Fruit fly (Drosophila melanogaster): ENCODE data around the gene CG12065.

CG12065 gene

dm6 chrX:8627171-8627570 lies 53.1 kb downstream of the CG12065 start:
- TF ChIP-seq Pif1A (GFP tag; optimal IDR thresholded peaks at IDR 0.05) (no peak), rn (GFP tag; IDR thresholded peaks at IDR 0.05) (no peak), CG17806 (tag; optimal IDR thresholded peaks at IDR 0.05) (no peak), Ets98B (GFP tag; IDR thresholded peaks at IDR 0.05) (no peak), Snoo (tag; optimal IDR thresholded peaks at IDR 0.05) (no peak), D1 (tag; optimal IDR thresholded peaks at IDR 0.05) (no peak), CG10348 (GFP tag; IDR thresholded peaks at IDR 0.05) (no peak), CG34367 (tag; optimal IDR thresholded peaks at IDR 0.05) (no peak), EcR (GFP tag; optimal IDR thresholded peaks at IDR 0.05) (no peak), fd96Ca (GFP tag; IDR thresholded peaks at IDR 0.05) (no peak), CG15710 (tag; optimal IDR thresholded peaks at IDR 0.05) (no peak), CG8159 (tag; optimal IDR thresholded peaks at IDR 0.05) (no peak)

dm6 chrX:8634789-8635188 lies 60.7 kb downstream of the CG12065 start:
- TF ChIP-seq CG10348 (GFP tag; IDR thresholded peaks at IDR 0.05) (no peak), rn (GFP tag; IDR thresholded peaks at IDR 0.05) (no peak), Snoo (tag; optimal IDR thresholded peaks at IDR 0.05) (no peak), CG13204 (GFP tag; optimal IDR thresholded peaks at IDR 0.05) (no peak), CG4496 (GFP tag; IDR thresholded peaks at IDR 0.05) (no peak), CG34367 (tag; optimal IDR thresholded peaks at IDR 0.05) (no peak), D1 (tag; optimal IDR thresholded peaks at IDR 0.05) (no peak), Pif1A (GFP tag; optimal IDR thresholded peaks at IDR 0.05) (no peak), fd96Ca (GFP tag; IDR thresholded peaks at IDR 0.05) (no peak), CG15710 (tag; optimal IDR thresholded peaks at IDR 0.05) (no peak), Pif1B (GFP tag; optimal IDR thresholded peaks at IDR 0.05) (no peak), CG9948 (tag; optimal IDR thresholded peaks at IDR 0.05) (no peak), CG14655 (GFP tag; optimal IDR thresholded peaks at IDR 0.05) (no peak), Ets98B (GFP tag; IDR thresholded peaks at IDR 0.05) (no peak), CG32121 (GFP tag; IDR thresholded peaks at IDR 0.05) (no peak)

dm6 chrX:8636114-8636929 lies 62.2 kb downstream of the CG12065 start:
- no peak for TF ChIP-seq Pif1B (GFP tag; optimal IDR thresholded peaks at IDR 0.05)
- TF ChIP-seq Ets98B (GFP tag; IDR thresholded peaks at IDR 0.05), result no peak
- TF ChIP-seq CG4496 (GFP tag; IDR thresholded peaks at IDR 0.05), result no peak
- TF ChIP-seq CG8301 (tag; optimal IDR thresholded peaks at IDR 0.05), result no peak
- no peak for TF ChIP-seq EcR (GFP tag; optimal IDR thresholded peaks at IDR 0.05)
- no peak for TF ChIP-seq CG17806 (tag; optimal IDR thresholded peaks at IDR 0.05)
- no peak for TF ChIP-seq CG34367 (tag; optimal IDR thresholded peaks at IDR 0.05)
- TF ChIP-seq CG32121 (GFP tag; IDR thresholded peaks at IDR 0.05), result no peak
- TF ChIP-seq CG14655 (GFP tag; optimal IDR thresholded peaks at IDR 0.05), result no peak

- no peak for TF ChIP-seq Pif1A (GFP tag; optimal IDR thresholded peaks at IDR 0.05)
- TF ChIP-seq CG4496 (GFP tag; IDR thresholded peaks at IDR 0.05), result no peak
- TF ChIP-seq CG32121 (GFP tag; IDR thresholded peaks at IDR 0.05), result no peak
- no peak for TF ChIP-seq Snoo (tag; optimal IDR thresholded peaks at IDR 0.05)
- no peak for TF ChIP-seq CG8301 (tag; optimal IDR thresholded peaks at IDR 0.05)
- TF ChIP-seq CG9948 (tag; optimal IDR thresholded peaks at IDR 0.05), result no peak
- TF ChIP-seq CG13204 (GFP tag; optimal IDR thresholded peaks at IDR 0.05), result no peak
- TF ChIP-seq CG34367 (tag; optimal IDR thresholded peaks at IDR 0.05), result no peak
- no peak for TF ChIP-seq Pif1B (GFP tag; optimal IDR thresholded peaks at IDR 0.05)
Observed at dm6 chrX:8637013-8637412, 62.9 kb downstream of the CG12065 start.
